Worm (Caenorhabditis elegans): Measurements from ENCODE around the gene Y69E1A.8.

ce11 chrIV:11009928-11010327, 43.5 kb downstream of the Y69E1A.8 start:
- TF ChIP-seq nhr-76 (tag; optimal IDR thresholded peaks at IDR 0.05) (no peak), ces-1 (GFP tag; optimal IDR thresholded peaks at IDR 0.05) (no peak), mep-1 (tag; optimal IDR thresholded peaks at IDR 0.05) (no peak), lin-13 (tag; optimal IDR thresholded peaks at IDR 0.05) (no peak)
